Fruit fly (Drosophila melanogaster): ENCODE results near the gene sofe.

sofe gene

dm6 chrX:10899232-10899631 is 42.0 kb upstream of the sofe start, which contains the start of gene CG1582 (continued):
- TF ChIP-seq CG7745 (tag; optimal IDR thresholded peaks at IDR 0.05), result no peak
- TF ChIP-seq z (GFP tag; IDR thresholded peaks at IDR 0.05), result no peak
- TF ChIP-seq CG2129 (GFP tag; IDR thresholded peaks at IDR 0.05; ENCODE audit: partially characterized antibody), result no peak
- TF ChIP-seq CG9727 (GFP tag; optimal IDR thresholded peaks at IDR 0.05), result no peak
- TF ChIP-seq Lim3 (GFP tag; IDR thresholded peaks at IDR 0.05), result no peak
- no peak for TF ChIP-seq CG8478 (optimal IDR thresholded peaks at IDR 0.05)
- TF ChIP-seq peb (GFP tag; IDR thresholded peaks at IDR 0.05), result no peak
- no peak for TF ChIP-seq Taf1 (GFP tag; IDR thresholded peaks at IDR 0.05)
- TF ChIP-seq odd (GFP tag; optimal IDR thresholded peaks at IDR 0.05), result peak; percentile 7
- no peak for TF ChIP-seq Neu2 (GFP tag; optimal IDR thresholded peaks at IDR 0.05; ENCODE audit: borderline replicate concordance)
- TF ChIP-seq tna (GFP tag; IDR thresholded peaks at IDR 0.05; ENCODE audit: partially characterized antibody), result no peak
- peak; percentile 57 for TF ChIP-seq CG3847 (GFP tag; IDR thresholded peaks at IDR 0.05)
- no peak for TF ChIP-seq ttk (GFP tag; IDR thresholded peaks at IDR 0.05)
- no peak for TF ChIP-seq en (GFP tag; optimal IDR thresholded peaks at IDR 0.05)
- peak; percentile 11 for TF ChIP-seq Lhr (GFP tag; optimal IDR thresholded peaks at IDR 0.05)
- TF ChIP-seq Eip74EF (GFP tag; optimal IDR thresholded peaks at IDR 0.05), result no peak
- TF ChIP-seq fru (optimal IDR thresholded peaks at IDR 0.05), result no peak
- no peak for TF ChIP-seq bsh (GFP tag; optimal IDR thresholded peaks at IDR 0.05)
- TF ChIP-seq pho (GFP tag; optimal IDR thresholded peaks at IDR 0.05), result no peak
- TF ChIP-seq sisA (GFP tag; IDR thresholded peaks at IDR 0.05), result no peak
- no peak for TF ChIP-seq PHDP (tag; optimal IDR thresholded peaks at IDR 0.05)
- TF ChIP-seq Dad (GFP tag; optimal IDR thresholded peaks at IDR 0.05), result no peak
- peak; percentile 32 for TF ChIP-seq CG30020 (tag; optimal IDR thresholded peaks at IDR 0.05)
- TF ChIP-seq knrl (GFP tag; IDR thresholded peaks at IDR 0.05; ENCODE audit: partially characterized antibody), result peak; percentile 27; the same call in 1 of the 3 replicates
- no peak for TF ChIP-seq dmrt99B (tag; optimal IDR thresholded peaks at IDR 0.05)
- TF ChIP-seq Meics (GFP tag; optimal IDR thresholded peaks at IDR 0.05), result no peak
- peak; percentile 14 for TF ChIP-seq CG15601 (tag; optimal IDR thresholded peaks at IDR 0.05)
- no peak for TF ChIP-seq ara (GFP tag; IDR thresholded peaks at IDR 0.05)
- TF ChIP-seq bbx (GFP tag; IDR thresholded peaks at IDR 0.05; ENCODE audit: partially characterized antibody), result 0 out of 2 replicates have a peak, but pooled peaks have one; percentile 7
- no peak for TF ChIP-seq CG4404 (GFP tag; IDR thresholded peaks at IDR 0.05)
- no peak for TF ChIP-seq CG8359 (GFP tag; optimal IDR thresholded peaks at IDR 0.05; ENCODE audit: borderline replicate concordance)
- TF ChIP-seq CG11695 (GFP tag; IDR thresholded peaks at IDR 0.05), result no peak
- no peak for TF ChIP-seq fu2 (GFP tag; optimal IDR thresholded peaks at IDR 0.05)
- no peak for TF ChIP-seq CG16779 (GFP tag; IDR thresholded peaks at IDR 0.05)
- TF ChIP-seq CG9609 (GFP tag; optimal IDR thresholded peaks at IDR 0.05), result no peak
- TF ChIP-seq sc (optimal IDR thresholded peaks at IDR 0.05), result no peak
- no peak for TF ChIP-seq sc (GFP tag; optimal IDR thresholded peaks at IDR 0.05)
- peak; percentile 1 for TF ChIP-seq Fer3 (tag; optimal IDR thresholded peaks at IDR 0.05)
- TF ChIP-seq Bgb (GFP tag; IDR thresholded peaks at IDR 0.05; ENCODE audit: partially characterized antibody), result no peak
- no peak for TF ChIP-seq Chrac-16 (GFP tag; optimal IDR thresholded peaks at IDR 0.05)
- no peak for TF ChIP-seq Mes4 (GFP tag; optimal IDR thresholded peaks at IDR 0.05)
- no peak for TF ChIP-seq Nf-YB (GFP tag; optimal IDR thresholded peaks at IDR 0.05)
- peak; percentile 47 for TF ChIP-seq CG9932 (GFP tag; IDR thresholded peaks at IDR 0.05)
- no peak for TF ChIP-seq kah (GFP tag; optimal IDR thresholded peaks at IDR 0.05)
- no peak for TF ChIP-seq ERR (GFP tag; optimal IDR thresholded peaks at IDR 0.05)
- no peak for TF ChIP-seq GATAe (GFP tag; conservative IDR thresholded peaks at IDR 0.05)
- TF ChIP-seq CG11093 (GFP tag; IDR thresholded peaks at IDR 0.05), result no peak
- no peak for TF ChIP-seq NK7.1 (GFP tag; optimal IDR thresholded peaks at IDR 0.05)
- TF ChIP-seq CG10267 (tag; optimal IDR thresholded peaks at IDR 0.05), result peak; percentile 53
- TF ChIP-seq sens (GFP tag), result no peak
- no peak for TF ChIP-seq CG4360 (GFP tag; IDR thresholded peaks at IDR 0.05)
- TF ChIP-seq Gug (GFP tag; IDR thresholded peaks at IDR 0.05), result no peak
- TF ChIP-seq hth (optimal IDR thresholded peaks at IDR 0.05), result no peak
